Fruit fly (Drosophila melanogaster) whole organism, adult: ENCODE data around the gene CG34124.

ENCODE experiments used
- CG11617 ChIP-seq: fragments of 200-800 bp; sonication (Bioruptor generic); optimal IDR thresholded peaks from 2 replicates; lab custom pipeline; 2017; ENCODE audit warnings: mild to moderate bottlenecking, missing biosample characterization, missing genetic modification reagents, missing genetic modification characterization
- CG12768 ChIP-seq: fragments of 200-800 bp; sonication (Bioruptor generic); optimal IDR thresholded peaks from 2 replicates; lab custom pipeline; 2017; ENCODE audit warnings: missing biosample characterization, missing genetic modification characterization, mild to moderate bottlenecking, moderate library complexity, missing genetic modification reagents
- CG14711 ChIP-seq: fragments of 200-800 bp; sonication (Bioruptor generic); optimal IDR thresholded peaks from 2 replicates; lab custom pipeline; 2018; ENCODE audit warnings: missing biosample characterization, mild to moderate bottlenecking, missing genetic modification characterization, moderate library complexity
- CG1620 ChIP-seq: fragments of 200-800 bp; sonication (Bioruptor generic); optimal IDR thresholded peaks from 2 replicates; lab custom pipeline; 2016; ENCODE audit warnings: missing biosample characterization, missing genetic modification characterization
- CG7045 ChIP-seq: fragments of 200-800 bp; sonication (Bioruptor generic); optimal IDR thresholded peaks from 2 replicates; lab custom pipeline; 2017; ENCODE audit warnings: missing biosample characterization, mild to moderate bottlenecking, missing genetic modification characterization
- CG7101 ChIP-seq: fragments of 200-800 bp; sonication (Bioruptor generic); optimal IDR thresholded peaks from 2 replicates; lab custom pipeline; 2018; ENCODE audit warnings: missing biosample characterization, mild to moderate bottlenecking, missing genetic modification characterization, moderate library complexity
- Clk ChIP-seq: fragments of 200-800 bp; sonication (Bioruptor generic); optimal IDR thresholded peaks from 2 replicates; lab custom pipeline; 2017; ENCODE audit warnings: missing biosample characterization, missing genetic modification characterization
- Crg-1 ChIP-seq: fragments of 200-800 bp; sonication (Bioruptor generic); optimal IDR thresholded peaks from 2 replicates; lab custom pipeline; 2016; ENCODE audit warnings: missing biosample characterization, missing genetic modification characterization
- Mnt ChIP-seq: fragments of 200-800 bp; sonication (Bioruptor generic); optimal IDR thresholded peaks from 2 replicates; lab custom pipeline; 2016; ENCODE audit warnings: missing biosample characterization, mild to moderate bottlenecking, missing genetic modification characterization
- bab1 ChIP-seq: fragments of 200-800 bp; sonication (Bioruptor generic); optimal IDR thresholded peaks from 3 replicates; lab custom pipeline; 2019; ENCODE audit warnings: missing biosample characterization, mild to moderate bottlenecking, missing genetic modification characterization, moderate library complexity
- cic ChIP-seq: fragments of 200-800 bp; sonication (Bioruptor generic); optimal IDR thresholded peaks from 2 replicates; lab custom pipeline; 2017; ENCODE audit warnings: missing biosample characterization, mild to moderate bottlenecking, missing genetic modification characterization, moderate library complexity
- cnc ChIP-seq, 2 experiments: fragments of >200 bp; optimal IDR thresholded peaks; 2 replicates each; lab custom pipeline; 2017
- kay ChIP-seq: fragments of 200-800 bp; sonication (Bioruptor generic); peaks from one replicate; lab custom pipeline; 2016; ENCODE audit warnings: missing biosample characterization, missing genetic modification characterization, borderline replicate concordance
- pad ChIP-seq: fragments of 200-800 bp; sonication (Bioruptor generic); optimal IDR thresholded peaks from 3 replicates; lab custom pipeline; 2017; ENCODE audit warnings: missing biosample characterization, missing genetic modification characterization, mild to moderate bottlenecking, moderate library complexity, missing genetic modification reagents

- TF ChIP-seq kay (GFP tag; lab: Kevin White, UChicago), result peak; percentile 95
- TF ChIP-seq CG11617 (GFP tag; lab: Kevin White, UChicago), result peak; percentile 86
- TF ChIP-seq cic (GFP tag; lab: Kevin White, UChicago), result peak; percentile 55
- TF ChIP-seq CG7101, result peak; percentile 92
- peak; percentile 76 for TF ChIP-seq bab1
- peak; percentile 65 for TF ChIP-seq Mnt (GFP tag; lab: Kevin White, UChicago)
- peak; percentile 83 for TF ChIP-seq CG12768 (GFP tag; lab: Kevin White, UChicago)
- TF ChIP-seq CG1620 (GFP tag; lab: Kevin White, UChicago), result peak; percentile 34
- no peak for TF ChIP-seq cnc (optimal IDR thresholded peaks at IDR 0.05; lab: Kevin White, UChicago)
- no peak for TF ChIP-seq Crg-1 (GFP tag; lab: Kevin White, UChicago)
- peak; percentile 76 for TF ChIP-seq CG14711 (tag; lab: Kevin White, UChicago)
- peak; percentile 18 for TF ChIP-seq pad (GFP tag; lab: Kevin White, UChicago)
- peak; percentile 56 for TF ChIP-seq Clk (GFP tag; lab: Kevin White, UChicago)
- peak; percentile 72 for TF ChIP-seq CG7045
These were observed 42.2 kb downstream of the CG34124 start for dm6 chr2L:5000287-5000871.
